Worm (Caenorhabditis elegans) whole organism, L2 larva: ENCODE measurements around the gene Y49A3A.4.
"Not testable (repeated sequence)": the region's sequence is repeated elsewhere in the genome, so short reads cannot be mapped to it uniquely, and the experiment has no call there.

ENCODE experiments used
- C34F6.9 ChIP-seq: fragments of 150-350 bp; optimal IDR thresholded peaks from 2 replicates; lab custom pipeline; 2014; ENCODE audit warnings: missing biosample characterization, missing genetic modification characterization
- ceh-82 ChIP-seq: fragments of 150-350 bp; optimal IDR thresholded peaks from 2 replicates; lab custom pipeline; 2014; ENCODE audit warnings: missing biosample characterization, missing genetic modification characterization
- elt-1 ChIP-seq: fragments of 150-350 bp; optimal IDR thresholded peaks from 2 replicates; lab custom pipeline; 2014; ENCODE audit warnings: missing biosample characterization, missing genetic modification characterization
- nhr-21 ChIP-seq: fragments of 150-350 bp; optimal IDR thresholded peaks from 2 replicates; lab custom pipeline; 2014; ENCODE audit warnings: missing biosample characterization, missing genetic modification characterization
- ztf-1 ChIP-seq: fragments of 200-800 bp; sonication (Bioruptor generic); conservative IDR thresholded peaks from 2 replicates; pipeline ENCODE4 v1.3.6; 2022; ENCODE audit warnings: missing genetic modification characterization, missing compliant biosample characterization

Gene Y49A3A.4

DNA sequence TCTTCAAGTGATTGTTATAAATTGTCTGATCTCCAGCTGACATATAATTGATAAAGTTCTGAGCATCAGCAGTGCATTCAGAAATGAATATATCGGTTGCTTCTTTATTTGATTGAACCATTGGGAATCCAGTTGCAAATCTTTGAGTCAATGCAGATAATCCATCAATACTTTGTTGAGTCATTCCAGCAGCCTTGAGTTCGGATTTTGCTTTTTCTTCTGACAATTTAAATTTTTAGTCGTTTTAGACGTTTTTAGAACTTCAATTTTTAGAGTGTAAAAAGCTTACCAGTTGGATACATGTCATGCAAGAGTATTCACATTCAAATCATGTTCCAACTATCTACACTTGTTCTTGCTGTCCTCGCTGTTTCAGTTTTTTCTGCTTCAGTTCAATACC is 49.1 kb downstream of the Y49A3A.4 start, which contains the start of gene F14D7.14:
F14D7.14 (plus strand) TSS at position 301 of the 400 bp plus-strand sequence.
- not testable (repeated sequence) for TF ChIP-seq ceh-82 (tag; lab: Kevin White, UChicago); C34F6.9; nhr-21
- TF ChIP-seq, all 48 proteins: peak for 0; not testable (repeated sequence) for 48

DNA sequence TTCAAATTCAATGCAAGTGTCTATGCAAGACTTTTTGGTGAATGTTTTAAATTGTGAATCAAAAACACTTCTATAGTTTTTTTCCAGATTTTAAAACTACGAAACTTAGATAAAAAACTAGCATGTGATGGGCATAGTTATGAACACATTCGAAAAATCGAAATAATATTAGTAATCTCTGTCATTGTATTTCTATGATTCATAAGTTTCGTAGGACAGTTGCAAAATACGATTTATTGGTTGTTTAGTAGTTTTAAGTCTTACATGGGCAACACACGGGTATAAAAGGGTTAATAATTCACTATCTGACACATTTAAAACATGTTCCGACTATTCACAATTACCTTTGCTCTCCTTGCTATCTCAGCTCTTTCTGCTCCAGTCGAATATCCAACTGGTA is 50.5 kb downstream of the Y49A3A.4 start, which contains the start of gene spig-5:
spig-5 (plus strand) TSS at position 301 of the 400 bp plus-strand sequence.
- TF ChIP-seq ztf-1 (GFP tag; lab: Robert Waterston, UW); ceh-82 (tag; lab: Kevin White, UChicago); elt-1 (tag; lab: Kevin White, UChicago): not testable (repeated sequence)
